Worm (Caenorhabditis elegans) whole organism, L1 larva: Measurements from ENCODE around the gene F37C12.21.
A peak's percentile ranks its signal among the peaks of the same experiment; 100 is the strongest.

Source experiments
- C04F5.9 ChIP-seq: sonication (generic microtip); optimal IDR thresholded peaks from 2 replicates; lab custom pipeline; 2016; ENCODE audit warnings: missing genetic modification characterization, missing compliant biosample characterization
- C34B4.2 ChIP-seq: sonication (generic microtip); optimal IDR thresholded peaks from 2 replicates; lab custom pipeline; 2017; ENCODE audit warnings: mild to moderate bottlenecking, missing genetic modification characterization, missing compliant biosample characterization
- blmp-1 ChIP-seq: fragments of 150-350 bp; optimal IDR thresholded peaks from 2 replicates; lab custom pipeline; 2014; ENCODE audit warnings: missing biosample characterization, missing genetic modification characterization
- ceh-82 ChIP-seq, 3 experiments: fragments of 150-350 bp in 1 of 3; sonication (generic microtip) in 2 of 3; optimal IDR thresholded peaks; 2 replicates each; lab custom pipeline; 2014 to 2017; ENCODE audit warnings: missing biosample characterization in 3 of 3, missing genetic modification characterization in 3 of 3
- ceh-88 ChIP-seq: fragments of 200-800 bp; sonication (Bioruptor generic); IDR thresholded peaks from 2 replicates; pipeline ENCODE4 v1.3.6; 2022; ENCODE audit warnings: missing genetic modification characterization, missing compliant biosample characterization
- dpl-1 ChIP-seq, 3 experiments: fragments of 150-350 bp in 2 of 3; sonication (generic microtip) in 1 of 3; optimal IDR thresholded peaks; 2 replicates each; lab custom pipeline; 2014 to 2017; ENCODE audit warnings: missing biosample characterization in 3 of 3, missing genetic modification characterization in 3 of 3, missing genetic modification reagents in 3 of 3
- dsc-1 ChIP-seq: sonication (generic microtip); optimal IDR thresholded peaks from 2 replicates; lab custom pipeline; 2016; ENCODE audit warnings: mild to moderate bottlenecking, missing genetic modification characterization, missing compliant biosample characterization
- efl-1 ChIP-seq, 4 experiments: fragments of 150-350 bp; optimal IDR thresholded peaks in 3 of 4; peaks in 1 of 4; 1 replicate in 1 of 4; 2 replicates in 3 of 4; lab custom pipeline; 2014; ENCODE audit warnings: missing biosample characterization in 2 of 4, missing genetic modification characterization in 2 of 4, missing genetic modification reagents in 2 of 4
- efl-3 ChIP-seq: fragments of 200-800 bp; sonication (Bioruptor generic); optimal IDR thresholded peaks from 2 replicates; lab custom pipeline; 2018; ENCODE audit warnings: mild to moderate bottlenecking, missing genetic modification characterization, missing compliant biosample characterization
- egl-27 ChIP-seq, 2 experiments: fragments of 150-350 bp in 1 of 2; sonication (generic microtip); optimal IDR thresholded peaks; 3 replicates each; lab custom pipeline; 2017 to 2018; ENCODE audit warnings: missing biosample characterization in 2 of 2, missing genetic modification characterization in 2 of 2, missing genetic modification reagents in 2 of 2
- elt-2 ChIP-seq: sonication (generic microtip); optimal IDR thresholded peaks from 2 replicates; lab custom pipeline; 2016; ENCODE audit warnings: missing genetic modification characterization, mild to moderate bottlenecking, inconsistent platforms, missing compliant biosample characterization, missing genetic modification reagents
- ets-5 ChIP-seq: fragments of 200-800 bp; sonication (Bioruptor generic); IDR thresholded peaks from 2 replicates; pipeline ENCODE4 v1.3.6; 2022; ENCODE audit warnings: missing genetic modification characterization, missing compliant biosample characterization
- fkh-10 ChIP-seq: sonication (generic microtip); optimal IDR thresholded peaks from 2 replicates; lab custom pipeline; 2017; ENCODE audit warnings: missing biosample characterization, missing genetic modification reagents, missing genetic modification characterization
- fkh-4 ChIP-seq: sonication (generic microtip); optimal IDR thresholded peaks from 2 replicates; lab custom pipeline; 2016; ENCODE audit warnings: missing compliant biosample characterization, missing genetic modification characterization, borderline replicate concordance
- fkh-8 ChIP-seq: sonication (generic microtip); optimal IDR thresholded peaks from 2 replicates; lab custom pipeline; 2016; ENCODE audit warnings: mild to moderate bottlenecking, missing genetic modification characterization, missing compliant biosample characterization
- isw-1 ChIP-seq: fragments of 200-800 bp; sonication (Bioruptor generic); IDR thresholded peaks from 2 replicates; pipeline ENCODE4 v1.3.6; 2022; ENCODE audit warnings: missing genetic modification characterization, missing compliant biosample characterization
- jun-1 ChIP-seq: fragments of 150-350 bp; optimal IDR thresholded peaks from 2 replicates; lab custom pipeline; 2014; ENCODE audit warnings: missing biosample characterization, missing genetic modification reagents, missing genetic modification characterization
- lin-14 ChIP-seq: fragments of 200-800 bp; sonication (Bioruptor generic); optimal IDR thresholded peaks from 2 replicates; lab custom pipeline; 2018; ENCODE audit warnings: mild to moderate bottlenecking, missing genetic modification characterization, moderate library complexity, missing compliant biosample characterization
- lin-15B ChIP-seq: fragments of 150-350 bp; sonication (generic microtip); optimal IDR thresholded peaks from 3 replicates; lab custom pipeline; 2014; ENCODE audit warnings: missing biosample characterization, missing genetic modification characterization
- lin-35 ChIP-seq, 2 experiments: fragments of 150-350 bp; optimal IDR thresholded peaks; 2 replicates each; lab custom pipeline; 2014; ENCODE audit warnings: missing biosample characterization in 2 of 2, missing genetic modification characterization in 2 of 2, missing genetic modification reagents in 2 of 2
- lsy-2 ChIP-seq, 2 experiments: fragments of 150-350 bp; optimal IDR thresholded peaks; 2 replicates each; lab custom pipeline; 2014; ENCODE audit warnings: missing biosample characterization in 2 of 2, missing genetic modification characterization in 2 of 2
- mdl-1 ChIP-seq, 2 experiments: fragments of 150-350 bp; optimal IDR thresholded peaks; 2 replicates each; lab custom pipeline; 2014 to 2017; ENCODE audit warnings: missing biosample characterization in 2 of 2, missing genetic modification characterization in 2 of 2, inconsistent platforms in 1 of 2
- mep-1 ChIP-seq: fragments of 150-350 bp; optimal IDR thresholded peaks from 2 replicates; lab custom pipeline; 2014; ENCODE audit warnings: missing biosample characterization, missing genetic modification characterization
- nhr-20 ChIP-seq: sonication (generic microtip); optimal IDR thresholded peaks from 2 replicates; lab custom pipeline; 2016; ENCODE audit warnings: mild to moderate bottlenecking, missing genetic modification characterization, missing compliant biosample characterization
- nhr-237 ChIP-seq: fragments of 150-350 bp; optimal IDR thresholded peaks from 2 replicates; lab custom pipeline; 2014; ENCODE audit warnings: missing biosample characterization, missing genetic modification characterization
- nhr-28 ChIP-seq: fragments of 150-350 bp; optimal IDR thresholded peaks from 2 replicates; lab custom pipeline; 2014; ENCODE audit warnings: missing biosample characterization, missing genetic modification characterization
- nhr-71 ChIP-seq: sonication (generic microtip); optimal IDR thresholded peaks from 2 replicates; lab custom pipeline; 2016; ENCODE audit warnings: mild to moderate bottlenecking, missing genetic modification characterization, moderate library complexity, missing compliant biosample characterization
- nhr-76 ChIP-seq: sonication (generic microtip); optimal IDR thresholded peaks from 2 replicates; lab custom pipeline; 2017; ENCODE audit warnings: missing biosample characterization, missing genetic modification characterization
- nhr-77 ChIP-seq: fragments of 150-350 bp; optimal IDR thresholded peaks from 2 replicates; lab custom pipeline; 2014; ENCODE audit warnings: missing biosample characterization, missing genetic modification characterization
- nhr-85 ChIP-seq: sonication (generic microtip); peaks from one replicate; lab custom pipeline; 2016; ENCODE audit warnings: missing genetic modification characterization, inconsistent platforms, missing compliant biosample characterization
- nhr-90 ChIP-seq: sonication (generic microtip); optimal IDR thresholded peaks from 2 replicates; lab custom pipeline; 2016; ENCODE audit warnings: mild to moderate bottlenecking, missing genetic modification characterization, missing compliant biosample characterization; ENCODE audit not compliant: poor library complexity
- pqm-1 ChIP-seq: sonication (generic microtip); optimal IDR thresholded peaks from 3 replicates; lab custom pipeline; 2017; ENCODE audit warnings: missing biosample characterization, missing genetic modification characterization
- rnt-1 ChIP-seq: sonication (generic microtip); optimal IDR thresholded peaks from 2 replicates; lab custom pipeline; 2016; ENCODE audit warnings: mild to moderate bottlenecking, missing genetic modification characterization, moderate library complexity, missing compliant biosample characterization
- skn-1 ChIP-seq: fragments of 150-350 bp; optimal IDR thresholded peaks from 2 replicates; lab custom pipeline; 2014; ENCODE audit warnings: missing biosample characterization, missing genetic modification characterization
- snpc-4 ChIP-seq: fragments of 150-350 bp; optimal IDR thresholded peaks from 2 replicates; lab custom pipeline; 2014; ENCODE audit warnings: missing biosample characterization, missing genetic modification characterization
- sptf-1 ChIP-seq: fragments of 150-350 bp; optimal IDR thresholded peaks from 2 replicates; lab custom pipeline; 2014; ENCODE audit warnings: missing biosample characterization, missing genetic modification characterization
- sup-37 ChIP-seq: fragments of 200-800 bp; sonication (Bioruptor generic); optimal IDR thresholded peaks from 2 replicates; lab custom pipeline; 2018; ENCODE audit warnings: mild to moderate bottlenecking, missing genetic modification characterization, missing compliant biosample characterization
- swsn-7 ChIP-seq: sonication (generic microtip); optimal IDR thresholded peaks from 2 replicates; lab custom pipeline; 2016; ENCODE audit warnings: missing genetic modification characterization, missing compliant biosample characterization
- unc-62 ChIP-seq: fragments of 150-350 bp; optimal IDR thresholded peaks from 2 replicates; lab custom pipeline; 2014; ENCODE audit warnings: missing biosample characterization, missing genetic modification reagents, missing genetic modification characterization
- xbp-1 ChIP-seq: sonication (generic microtip); optimal IDR thresholded peaks from 2 replicates; lab custom pipeline; 2016; ENCODE audit warnings: missing genetic modification characterization, missing compliant biosample characterization
- zip-4 ChIP-seq: fragments of 200-800 bp; sonication (Bioruptor generic); optimal IDR thresholded peaks from 2 replicates; lab custom pipeline; 2018; ENCODE audit warnings: mild to moderate bottlenecking, missing genetic modification characterization, moderate library complexity, missing compliant biosample characterization

F37C12.21 gene

DNA sequence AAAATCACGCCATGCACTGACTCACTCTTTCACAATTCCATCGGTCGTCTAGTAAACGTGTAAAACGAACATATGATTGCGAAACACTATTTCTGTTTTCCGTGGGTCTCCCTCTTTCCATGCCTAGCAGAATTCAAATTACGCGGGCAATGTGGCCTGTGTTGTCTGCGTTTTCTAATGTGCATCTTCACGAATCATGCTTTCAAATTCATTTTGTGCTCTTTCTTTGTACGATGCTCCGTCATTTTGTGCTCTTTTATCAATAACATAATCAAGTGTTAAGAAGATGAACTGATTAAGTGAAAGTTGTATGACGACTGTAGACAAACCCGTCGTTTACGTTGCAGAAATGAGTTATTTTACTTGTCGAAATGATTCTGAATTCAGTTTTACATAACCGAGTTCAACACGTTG lies 22.3 kb upstream of the F37C12.21 start:
- TF ChIP-seq xbp-1 (tag; lab: Kevin White, UChicago) (peak; percentile 77), C04F5.9 (no peak), nhr-85 (tag; lab: Kevin White, UChicago) (no peak), nhr-77 (tag; lab: Kevin White, UChicago) (no peak), isw-1 (peak; percentile 17; the same call in 1 of the 2 replicates), swsn-7 (tag; lab: Kevin White, UChicago) (peak; percentile 3), elt-2 (tag; lab: Kevin White, UChicago) (peak; percentile 83), nhr-76 (tag; lab: Kevin White, UChicago) (no peak), ets-5 (GFP tag; lab: Robert Waterston, UW) (no peak), sup-37 (GFP tag; lab: Kevin White, UChicago) (no peak), mep-1 (tag; lab: Kevin White, UChicago) (peak; percentile 45), zip-4 (peak; percentile 5), snpc-4 (tag; lab: Kevin White, UChicago) (no peak), ceh-82 (tag; optimal IDR thresholded peaks at IDR 0.05; lab: Kevin White, UChicago) (peak in 1 of 3 experiments; percentile 57), egl-27 (tag; optimal IDR thresholded peaks at IDR 0.05; lab: Kevin White, UChicago) (peak in 1 of 2 experiments; percentile 23), C34B4.2 (tag; lab: Kevin White, UChicago) (no peak), nhr-90 (peak; percentile 17), blmp-1 (tag; lab: Kevin White, UChicago) (peak; percentile 53), lin-35 (GFP tag; optimal IDR thresholded peaks at IDR 0.05; lab: Kevin White, UChicago) (peak; percentile 60 to 77), lin-15B (peak; percentile 26), efl-3 (GFP tag; lab: Kevin White, UChicago) (no peak), ceh-88 (GFP tag; lab: Robert Waterston, UW) (no peak), jun-1 (tag; lab: Kevin White, UChicago) (peak; percentile 10), nhr-28 (tag; lab: Kevin White, UChicago) (no peak), nhr-237 (tag; lab: Kevin White, UChicago) (no peak), nhr-20 (peak; percentile 16), efl-1 (optimal IDR thresholded peaks at IDR 0.05; lab: Kevin White, UChicago) (peak; percentile 37 to 54), efl-1 (GFP tag; optimal IDR thresholded peaks at IDR 0.05 in 1 of 2; lab: Kevin White, UChicago) (peak; percentile 62 to 92), skn-1 (tag; lab: Kevin White, UChicago) (peak; percentile 82), mdl-1 (tag; optimal IDR thresholded peaks at IDR 0.05; lab: Kevin White, UChicago) (peak in 1 of 2 experiments; percentile 11), fkh-10 (GFP tag; lab: Kevin White, UChicago) (no peak), dsc-1 (no peak), dpl-1 (GFP tag; optimal IDR thresholded peaks at IDR 0.05; lab: Kevin White, UChicago) (peak; percentile 39 to 66 (median 52)), rnt-1 (tag; lab: Kevin White, UChicago) (no peak), nhr-71 (tag; lab: Kevin White, UChicago) (peak; percentile 43), fkh-4 (tag; lab: Kevin White, UChicago) (no peak), unc-62 (GFP tag; lab: Kevin White, UChicago) (no peak), pqm-1 (tag; lab: Kevin White, UChicago) (no peak), lin-14 (peak; percentile 68), lsy-2 (tag; optimal IDR thresholded peaks at IDR 0.05; lab: Kevin White, UChicago) (peak in 1 of 2 experiments; percentile 47), sptf-1 (no peak), fkh-8 (tag; lab: Kevin White, UChicago) (peak; percentile 3)
